Worm (Caenorhabditis elegans) whole organism, late embryonic: Measurements from ENCODE around the gene cni-1.

Experiments used
- K02D7.2 ChIP-seq: sonication (generic microtip); optimal IDR thresholded peaks from 2 replicates; lab custom pipeline; 2017; ENCODE audit warnings: mild to moderate bottlenecking, missing genetic modification characterization, missing compliant biosample characterization
- K09A11.1 ChIP-seq: sonication (generic microtip); optimal IDR thresholded peaks from 2 replicates; lab custom pipeline; 2017; ENCODE audit warnings: antibody characterized with exemption, mild to moderate bottlenecking, missing genetic modification characterization, missing compliant biosample characterization; ENCODE audit not compliant: insufficient read depth
- Y22D7AL.16 ChIP-seq: sonication (generic microtip); optimal IDR thresholded peaks from 2 replicates; lab custom pipeline; 2016; ENCODE audit warnings: missing genetic modification characterization, missing compliant biosample characterization
- ahr-1 ChIP-seq: sonication (generic microtip); optimal IDR thresholded peaks from 2 replicates; lab custom pipeline; 2016; ENCODE audit warnings: missing genetic modification characterization, missing compliant biosample characterization
- ceh-14 ChIP-seq: sonication (generic microtip); optimal IDR thresholded peaks from 2 replicates; lab custom pipeline; 2016; ENCODE audit warnings: missing genotype, missing genetic modification characterization, missing compliant biosample characterization
- ceh-18 ChIP-seq: sonication (generic microtip); optimal IDR thresholded peaks from 2 replicates; lab custom pipeline; 2016; ENCODE audit warnings: missing genetic modification characterization, missing compliant biosample characterization
- ceh-2 ChIP-seq: sonication (generic microtip); optimal IDR thresholded peaks from 2 replicates; lab custom pipeline; 2016; ENCODE audit warnings: missing genotype, missing genetic modification characterization, missing compliant biosample characterization
- ceh-31 ChIP-seq: sonication (generic microtip); optimal IDR thresholded peaks from 2 replicates; lab custom pipeline; 2016; ENCODE audit warnings: missing genetic modification characterization, missing compliant biosample characterization
- ceh-45 ChIP-seq: fragments of 200-800 bp; sonication (Bioruptor generic); IDR thresholded peaks from 2 replicates; pipeline ENCODE4 v1.3.6; 2022; ENCODE audit warnings: missing genetic modification reagents, missing genetic modification characterization, missing compliant biosample characterization
- ceh-48 ChIP-seq: sonication (generic microtip); optimal IDR thresholded peaks from 2 replicates; lab custom pipeline; 2016; ENCODE audit warnings: missing genetic modification characterization, inconsistent platforms, missing compliant biosample characterization
- ceh-6 ChIP-seq: fragments of 200-800 bp; sonication (Bioruptor generic); optimal IDR thresholded peaks from 2 replicates; lab custom pipeline; 2018; ENCODE audit warnings: mild to moderate bottlenecking, missing genetic modification characterization, missing compliant biosample characterization
- ceh-9 ChIP-seq: sonication (generic microtip); optimal IDR thresholded peaks from 2 replicates; lab custom pipeline; 2016; ENCODE audit warnings: mild to moderate bottlenecking, missing genetic modification characterization, inconsistent platforms, missing compliant biosample characterization
- elt-4 ChIP-seq: sonication (generic microtip); optimal IDR thresholded peaks from 2 replicates; lab custom pipeline; 2016; ENCODE audit warnings: missing genetic modification characterization, missing compliant biosample characterization
- eyg-1 ChIP-seq: sonication (generic microtip); optimal IDR thresholded peaks from 2 replicates; lab custom pipeline; 2016; ENCODE audit warnings: missing genotype, missing genetic modification characterization, missing compliant biosample characterization
- fkh-6 ChIP-seq: sonication (generic microtip); optimal IDR thresholded peaks from 2 replicates; lab custom pipeline; 2016; ENCODE audit warnings: missing genetic modification characterization, missing compliant biosample characterization
- gmeb-2 ChIP-seq: sonication (generic microtip); optimal IDR thresholded peaks from 2 replicates; lab custom pipeline; 2016; ENCODE audit warnings: missing genetic modification characterization, inconsistent platforms, missing compliant biosample characterization
- hlh-13 ChIP-seq: fragments of 200-800 bp; sonication (Bioruptor generic); optimal IDR thresholded peaks from 2 replicates; lab custom pipeline; 2018; ENCODE audit warnings: mild to moderate bottlenecking, missing genetic modification characterization, missing compliant biosample characterization
- hlh-6 ChIP-seq: sonication (generic microtip); optimal IDR thresholded peaks from 2 replicates; lab custom pipeline; 2016; ENCODE audit warnings: missing genotype, missing genetic modification characterization, missing compliant biosample characterization
- lin-11 ChIP-seq: fragments of 200-800 bp; sonication (Bioruptor generic); optimal IDR thresholded peaks from 2 replicates; lab custom pipeline; 2018; ENCODE audit warnings: mild to moderate bottlenecking, missing genetic modification characterization, missing compliant biosample characterization
- mec-3 ChIP-seq: sonication (generic microtip); optimal IDR thresholded peaks from 2 replicates; lab custom pipeline; 2016; ENCODE audit warnings: borderline replicate concordance, missing genetic modification characterization, missing compliant biosample characterization
- nfya-1 ChIP-seq: sonication (generic microtip); optimal IDR thresholded peaks from 2 replicates; lab custom pipeline; 2017; ENCODE audit warnings: missing genetic modification characterization, mild to moderate bottlenecking, missing compliant biosample characterization, antibody characterized with exemption, moderate library complexity
- nhr-11 ChIP-seq: fragments of 150-350 bp; optimal IDR thresholded peaks from 2 replicates; lab custom pipeline; 2014; ENCODE audit warnings: missing biosample characterization, missing genetic modification characterization
- nhr-232 ChIP-seq: sonication (generic microtip); optimal IDR thresholded peaks from 2 replicates; lab custom pipeline; 2016; ENCODE audit warnings: missing genetic modification characterization, missing compliant biosample characterization
- odd-2 ChIP-seq: sonication (generic microtip); optimal IDR thresholded peaks from 2 replicates; lab custom pipeline; 2017; ENCODE audit warnings: antibody characterized with exemption, mild to moderate bottlenecking, missing genetic modification characterization, missing compliant biosample characterization
- pag-3 ChIP-seq: sonication (generic microtip); optimal IDR thresholded peaks from 2 replicates; lab custom pipeline; 2016; ENCODE audit warnings: missing compliant biosample characterization, missing genetic modification characterization, borderline replicate concordance
- pax-1 ChIP-seq: fragments of 150-350 bp; optimal IDR thresholded peaks from 2 replicates; lab custom pipeline; 2014; ENCODE audit warnings: missing biosample characterization, missing genetic modification characterization
- pha-2 ChIP-seq: sonication (generic microtip); optimal IDR thresholded peaks from 2 replicates; lab custom pipeline; 2017; ENCODE audit warnings: mild to moderate bottlenecking, missing genetic modification characterization, missing compliant biosample characterization
- pros-1 ChIP-seq: fragments of 150-350 bp; optimal IDR thresholded peaks from 2 replicates; lab custom pipeline; 2014; ENCODE audit warnings: missing biosample characterization, missing genetic modification reagents, missing genetic modification characterization
- ref-2 ChIP-seq: sonication (generic microtip); optimal IDR thresholded peaks from 2 replicates; lab custom pipeline; 2016; ENCODE audit warnings: missing genetic modification characterization, missing compliant biosample characterization
- rnt-1 ChIP-seq: sonication (generic microtip); optimal IDR thresholded peaks from 2 replicates; lab custom pipeline; 2016; ENCODE audit warnings: missing genetic modification characterization, missing compliant biosample characterization
- sdc-2 ChIP-seq: sonication (generic microtip); optimal IDR thresholded peaks from 2 replicates; lab custom pipeline; 2016; ENCODE audit warnings: missing genotype, missing genetic modification characterization, missing compliant biosample characterization
- sox-2 ChIP-seq: fragments of 200-800 bp; sonication (Bioruptor generic); IDR thresholded peaks from 2 replicates; pipeline ENCODE4 v1.3.6; 2022; ENCODE audit warnings: missing genetic modification reagents, missing genetic modification characterization, missing compliant biosample characterization
- sox-4 ChIP-seq: sonication (generic microtip); optimal IDR thresholded peaks from 2 replicates; lab custom pipeline; 2017; ENCODE audit warnings: mild to moderate bottlenecking, missing genetic modification characterization, inconsistent platforms, missing compliant biosample characterization
- syd-9 ChIP-seq: sonication (generic microtip); optimal IDR thresholded peaks from 2 replicates; lab custom pipeline; 2016; ENCODE audit warnings: mild to moderate bottlenecking, missing genetic modification characterization, moderate library complexity, missing compliant biosample characterization
- tbx-7 ChIP-seq: sonication (generic microtip); optimal IDR thresholded peaks from 2 replicates; lab custom pipeline; 2016; ENCODE audit warnings: missing genotype, missing genetic modification characterization, missing compliant biosample characterization
- unc-3 ChIP-seq, 2 experiments: fragments of 200-800 bp in 1 of 2; sonication (Bioruptor generic) in 1 of 2; sonication (generic microtip) in 1 of 2; conservative IDR thresholded peaks in 1 of 2; optimal IDR thresholded peaks in 1 of 2; 2 replicates each; pipeline versions ENCODE4 v1.3.6 to Lab custom; 2016 to 2022; ENCODE audit warnings: missing compliant biosample characterization in 2 of 2, missing genetic modification characterization in 2 of 2, missing genetic modification reagents in 1 of 2
- unc-42 ChIP-seq: sonication (generic microtip); optimal IDR thresholded peaks from 2 replicates; lab custom pipeline; 2016; ENCODE audit warnings: missing genotype, missing genetic modification characterization, missing compliant biosample characterization
- unc-55 ChIP-seq: sonication (generic microtip); optimal IDR thresholded peaks from 2 replicates; lab custom pipeline; 2017; ENCODE audit warnings: missing biosample characterization, missing genetic modification reagents, missing genetic modification characterization
- unc-86 ChIP-seq: sonication (generic microtip); optimal IDR thresholded peaks from 2 replicates; lab custom pipeline; 2016; ENCODE audit warnings: missing genetic modification characterization, missing compliant biosample characterization
- zip-5 ChIP-seq: sonication (generic microtip); optimal IDR thresholded peaks from 2 replicates; lab custom pipeline; 2016; ENCODE audit warnings: missing genetic modification characterization, missing compliant biosample characterization

Gene cni-1

ce11 chrV:13137955-13138354 lies 42.2 kb upstream of the cni-1 start, which contains the start of gene clec-41:
clec-41 (minus strand) TSS chrV:13138101.
- TF ChIP-seq ceh-14 (tag; lab: Kevin White, UChicago): no peak

ce11 chrV:13138681-13139080 lies 41.4 kb upstream of the cni-1 start, which contains the start of gene dhc-3:
dhc-3 (plus strand) TSS chrV:13138981.
- no peak for TF ChIP-seq hlh-13
- no peak for TF ChIP-seq sox-2 (GFP tag; lab: Robert Waterston, UW)
- no peak for TF ChIP-seq nhr-11
- TF ChIP-seq nhr-232 (tag; lab: Kevin White, UChicago): no peak
- TF ChIP-seq ceh-6 (GFP tag; lab: Kevin White, UChicago): no peak
- TF ChIP-seq pros-1: no peak
- no peak for TF ChIP-seq ceh-14 (tag; lab: Kevin White, UChicago)
- TF ChIP-seq tbx-7 (tag; lab: Kevin White, UChicago): no peak
- no peak for TF ChIP-seq rnt-1 (tag; lab: Kevin White, UChicago)
- TF ChIP-seq pag-3: no peak
- no peak for TF ChIP-seq sdc-2 (tag; lab: Kevin White, UChicago)
- no peak for TF ChIP-seq pax-1 (tag; lab: Kevin White, UChicago)
- TF ChIP-seq ceh-48: no peak
- no peak for TF ChIP-seq nfya-1

ce11 chrV:13152575-13152974 lies 27.6 kb upstream of the cni-1 start, which contains the start of gene noca-1:
noca-1 (plus strand) TSS chrV:13152919.
- no peak for TF ChIP-seq nfya-1
- no peak for TF ChIP-seq syd-9 (tag; lab: Kevin White, UChicago)

ce11 chrV:13154225-13154624 lies 25.9 kb upstream of the cni-1 start:
- no peak for TF ChIP-seq K02D7.2 (tag; lab: Kevin White, UChicago)
- no peak for TF ChIP-seq unc-42 (tag; lab: Kevin White, UChicago)
- peak; percentile 82 for TF ChIP-seq unc-55 (GFP tag; lab: Kevin White, UChicago)
- TF ChIP-seq ceh-31 (tag; lab: Kevin White, UChicago): no peak

ce11 chrV:13157073-13157472 lies 23.1 kb upstream of the cni-1 start:
- TF ChIP-seq pag-3 (no peak), unc-55 (GFP tag; lab: Kevin White, UChicago) (peak; percentile 72), hlh-6 (tag; lab: Kevin White, UChicago) (no peak)

ce11 chrV:13161052-13161451 lies 19.1 kb upstream of the cni-1 start:
- TF ChIP-seq ceh-48 (no peak), hlh-13 (no peak), gmeb-2 (tag; lab: Kevin White, UChicago) (no peak), ceh-6 (GFP tag; lab: Kevin White, UChicago) (no peak), nhr-232 (tag; lab: Kevin White, UChicago) (no peak), ceh-45 (no peak), K02D7.2 (tag; lab: Kevin White, UChicago) (no peak), tbx-7 (tag; lab: Kevin White, UChicago) (no peak), ceh-18 (tag; lab: Kevin White, UChicago) (no peak), ahr-1 (no peak), eyg-1 (tag; lab: Kevin White, UChicago) (no peak), elt-4 (no peak), unc-86 (no peak), fkh-6 (no peak), lin-11 (tag; lab: Kevin White, UChicago) (no peak), mec-3 (tag; lab: Kevin White, UChicago) (no peak), pax-1 (tag; lab: Kevin White, UChicago) (no peak), sox-4 (tag; lab: Kevin White, UChicago) (no peak)

ce11 chrV:13162885-13163284 lies 17.2 kb upstream of the cni-1 start:
- TF ChIP-seq zip-5 (tag; lab: Kevin White, UChicago): no peak
- TF ChIP-seq elt-4: no peak
- TF ChIP-seq ceh-6 (GFP tag; lab: Kevin White, UChicago): no peak
- TF ChIP-seq ref-2 (tag; lab: Kevin White, UChicago): no peak
- no peak for TF ChIP-seq mec-3 (tag; lab: Kevin White, UChicago)
- TF ChIP-seq unc-86: no peak
- TF ChIP-seq pha-2 (tag; lab: Kevin White, UChicago): no peak
- no peak for TF ChIP-seq unc-3 (GFP tag; conservative IDR thresholded peaks at IDR 0.05; lab: Robert Waterston, UW)
- TF ChIP-seq unc-3 (tag; optimal IDR thresholded peaks at IDR 0.05; lab: Kevin White, UChicago): no peak
- no peak for TF ChIP-seq pros-1
- TF ChIP-seq ceh-48: no peak
- TF ChIP-seq nhr-232 (tag; lab: Kevin White, UChicago): no peak
- no peak for TF ChIP-seq ceh-2
- TF ChIP-seq odd-2 (tag; lab: Kevin White, UChicago): no peak
- no peak for TF ChIP-seq Y22D7AL.16 (tag; lab: Kevin White, UChicago)
- TF ChIP-seq ceh-18 (tag; lab: Kevin White, UChicago): no peak
- no peak for TF ChIP-seq K09A11.1 (tag; lab: Kevin White, UChicago)
- no peak for TF ChIP-seq ceh-9 (tag; lab: Kevin White, UChicago)
